Fruit fly (Drosophila melanogaster) whole organism, prepupa: ENCODE results near the gene CG4951.

ENCODE experiments used
- CG1621 ChIP-seq: fragments of 200-800 bp; sonication (Bioruptor generic); optimal IDR thresholded peaks from 3 replicates; lab custom pipeline; 2018; ENCODE audit warnings: missing biosample characterization, mild to moderate bottlenecking, missing genetic modification characterization
- CG16779 ChIP-seq: fragments of 200-800 bp; sonication (Bioruptor generic); optimal IDR thresholded peaks from 3 replicates; lab custom pipeline; 2017; ENCODE audit warnings: missing biosample characterization, mild to moderate bottlenecking, missing genetic modification characterization
- CG34406 ChIP-seq: fragments of 200-800 bp; sonication (Bioruptor generic); optimal IDR thresholded peaks from 3 replicates; lab custom pipeline; 2016; ENCODE audit warnings: missing biosample characterization, missing genetic modification characterization
- CG6276 ChIP-seq: fragments of 200-800 bp; sonication (Bioruptor generic); optimal IDR thresholded peaks from 2 replicates; lab custom pipeline; 2017; ENCODE audit warnings: missing biosample characterization, mild to moderate bottlenecking, missing genetic modification characterization
- CG7368 ChIP-seq: fragments of 200-800 bp; sonication (Bioruptor generic); optimal IDR thresholded peaks from 3 replicates; lab custom pipeline; 2016; ENCODE audit warnings: missing biosample characterization, missing genetic modification characterization
- Hr39 ChIP-seq: fragments of 200-800 bp; sonication (Bioruptor generic); optimal IDR thresholded peaks from 2 replicates; lab custom pipeline; 2016; ENCODE audit warnings: missing biosample characterization, missing genetic modification characterization
- Lpt ChIP-seq: fragments of 200-800 bp; sonication (Bioruptor generic); optimal IDR thresholded peaks from 3 replicates; lab custom pipeline; 2016; ENCODE audit warnings: missing biosample characterization, missing genetic modification characterization
- Smox ChIP-seq: fragments of 200-800 bp; sonication (Bioruptor generic); optimal IDR thresholded peaks from 3 replicates; lab custom pipeline; 2016; ENCODE audit warnings: missing biosample characterization, missing genetic modification characterization
- dac ChIP-seq: fragments of 200-800 bp; sonication (Bioruptor generic); optimal IDR thresholded peaks from 2 replicates; lab custom pipeline; 2017; ENCODE audit warnings: missing biosample characterization, mild to moderate bottlenecking, missing genetic modification characterization
- esn ChIP-seq: fragments of 200-800 bp; sonication (Bioruptor generic); optimal IDR thresholded peaks from 2 replicates; lab custom pipeline; 2016; ENCODE audit warnings: missing biosample characterization, mild to moderate bottlenecking, missing genetic modification characterization, moderate library complexity
- ss ChIP-seq, 2 experiments: fragments of 200-800 bp; sonication (Bioruptor generic); optimal IDR thresholded peaks; 2 replicates in 1 of 2; 3 replicates in 1 of 2; lab custom pipeline; 2017 to 2018; ENCODE audit warnings: mild to moderate bottlenecking in 2 of 2, missing biosample characterization in 2 of 2, missing genetic modification characterization in 2 of 2, moderate library complexity in 1 of 2
- vri ChIP-seq: fragments of 200-800 bp; sonication (Bioruptor generic); optimal IDR thresholded peaks from 3 replicates; lab custom pipeline; 2016; ENCODE audit warnings: missing biosample characterization, mild to moderate bottlenecking, missing genetic modification characterization

- TF ChIP-seq CG34406, result no peak
- TF ChIP-seq CG16779 (tag; lab: Kevin White, UChicago), result no peak
- peak; percentile 47 for TF ChIP-seq CG1621 (tag; lab: Kevin White, UChicago)
- peak; percentile 50 for TF ChIP-seq vri (GFP tag; lab: Kevin White, UChicago)
- peak; percentile 42 to 68 for TF ChIP-seq ss (GFP tag; optimal IDR thresholded peaks at IDR 0.05; lab: Kevin White, UChicago)
- no peak for TF ChIP-seq Lpt (GFP tag; lab: Kevin White, UChicago)
- no peak for TF ChIP-seq CG7368 (GFP tag; lab: Kevin White, UChicago)
- no peak for TF ChIP-seq dac
- no peak for TF ChIP-seq Hr39
- TF ChIP-seq CG6276 (GFP tag; lab: Kevin White, UChicago), result no peak
- peak; percentile 38 for TF ChIP-seq esn (GFP tag; lab: Kevin White, UChicago)
- no peak for TF ChIP-seq Smox
Measured at dm6 chr3R:27925000-27925970, 28.6 kb downstream of the CG4951 start, which contains the start of gene mino.
